Worm (Caenorhabditis elegans): Measurements from ENCODE around the gene frm-7.

Gene frm-7

DNA sequence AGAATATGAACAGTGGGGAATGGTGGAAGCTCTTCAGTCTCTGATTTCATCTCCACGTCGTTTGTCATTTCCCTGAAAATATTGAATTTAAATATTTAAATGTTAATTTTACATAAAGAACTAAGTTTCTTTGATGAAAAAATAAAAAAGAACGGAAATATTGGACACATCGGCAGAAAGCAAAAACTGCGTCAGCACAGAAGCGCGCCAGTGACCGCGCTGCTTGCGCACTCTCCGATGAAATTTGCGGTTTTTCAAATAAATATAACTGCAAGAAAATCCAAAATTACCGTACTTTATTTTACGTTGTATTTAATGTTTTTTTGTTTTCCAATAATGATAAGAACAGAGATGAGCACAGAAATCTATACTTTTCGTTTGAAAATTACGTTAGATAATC lies 10.7 kb upstream of the frm-7 start, which contains the start of the genes srpa-68 and srh-16 (continued):
- TF ChIP-seq attf-3 (GFP tag; conservative IDR thresholded peaks at IDR 0.05) (peak; percentile 80), ztf-22 (GFP tag; optimal IDR thresholded peaks at IDR 0.05) (no peak), chd-7 (tag; optimal IDR thresholded peaks at IDR 0.05) (no peak), lsy-27 (tag; optimal IDR thresholded peaks at IDR 0.05; ENCODE audit: borderline replicate concordance, insufficient read depth) (no peak), xnd-1 (tag; optimal IDR thresholded peaks at IDR 0.05) (peak; percentile 59), akir-1 (GFP tag; optimal IDR thresholded peaks at IDR 0.05) (no peak), B0261.1 (tag; optimal IDR thresholded peaks at IDR 0.05) (peak; percentile 11), aptf-2 (GFP tag; conservative IDR thresholded peaks at IDR 0.05) (no peak), snpc-4 (GFP tag; optimal IDR thresholded peaks at IDR 0.05) (peak; percentile 60), snpc-4 (tag; optimal IDR thresholded peaks at IDR 0.05) (peak; percentile 48 to 75 (median 64)), attf-5 (GFP tag; optimal IDR thresholded peaks at IDR 0.05) (peak; percentile 73)

ce11 chrV:12294091-12294490 lies 8.2 kb upstream of the frm-7 start:
- TF ChIP-seq sdz-38 (tag; optimal IDR thresholded peaks at IDR 0.05) (no peak), ama-1 (optimal IDR thresholded peaks at IDR 0.05) (no peak), ama-1 (GFP tag; optimal IDR thresholded peaks at IDR 0.05) (no peak), sptf-2 (GFP tag; optimal IDR thresholded peaks at IDR 0.05) (no peak), dox-1 (GFP tag; IDR thresholded peaks at IDR 0.05) (no peak), C17E4.6 (GFP tag; IDR thresholded peaks at IDR 0.05) (no peak), tbp1 (GFP tag; optimal IDR thresholded peaks at IDR 0.05) (no peak), bed-2 (GFP tag; IDR thresholded peaks at IDR 0.05) (no peak), unc-62 (GFP tag; optimal IDR thresholded peaks at IDR 0.05) (no peak), snpc-4 (GFP tag; optimal IDR thresholded peaks at IDR 0.05) (no peak), snpc-4 (tag; optimal IDR thresholded peaks at IDR 0.05) (no peak), mel-28 (tag; optimal IDR thresholded peaks at IDR 0.05; ENCODE audit: borderline replicate concordance) (no peak)

- TF ChIP-seq lag-1 (GFP tag; IDR thresholded peaks at IDR 0.05) (no peak), madf-8 (GFP tag; conservative IDR thresholded peaks at IDR 0.05) (no peak), snpc-1.1 (tag; optimal IDR thresholded peaks at IDR 0.05; ENCODE audit: insufficient read depth) (no peak), athp-1 (tag; optimal IDR thresholded peaks at IDR 0.05) (no peak), egrh-3 (GFP tag; IDR thresholded peaks at IDR 0.05) (no peak), ztf-28 (GFP tag; IDR thresholded peaks at IDR 0.05) (no peak), T26A5.8 (tag; optimal IDR thresholded peaks at IDR 0.05) (no peak), F10E7.11 (tag; optimal IDR thresholded peaks at IDR 0.05) (no peak)
Measured at ce11 chrV:12295015-12295414, 7.3 kb upstream of the frm-7 start.

ce11 chrV:12295520-12295919 lies 6.8 kb upstream of the frm-7 start:
- TF ChIP-seq lin-26 (GFP tag; IDR thresholded peaks at IDR 0.05) (no peak), him-1 (tag; optimal IDR thresholded peaks at IDR 0.05) (no peak), pbrm-1 (GFP tag; IDR thresholded peaks at IDR 0.05) (no peak), snpc-1.3 (tag; optimal IDR thresholded peaks at IDR 0.05; ENCODE audit: insufficient read depth) (no peak), lin-54 (GFP tag; optimal IDR thresholded peaks at IDR 0.05) (no peak), F37B4.10 (GFP tag; IDR thresholded peaks at IDR 0.05) (no peak), pha-4 (tag; optimal IDR thresholded peaks at IDR 0.05) (no peak), lsy-27 (tag; optimal IDR thresholded peaks at IDR 0.05; ENCODE audit: borderline replicate concordance, insufficient read depth) (no peak), die-1 (tag; optimal IDR thresholded peaks at IDR 0.05) (no peak)
